Fruit fly (Drosophila melanogaster) whole organism, embryonic: Measurements from ENCODE around the gene Pgant35A.

Source experiments
- Adf1 ChIP-seq: fragments of 200-800 bp; sonication (Bioruptor generic); IDR thresholded peaks from 2 replicates; pipeline ENCODE4 v1.3.6; 2022; ENCODE audit warnings: missing biosample characterization, missing genetic modification characterization
- B-H1 ChIP-seq: fragments of 200-800 bp; sonication (Bioruptor generic); IDR thresholded peaks from 3 replicates; pipeline ENCODE4 v1.3.6; 2022; ENCODE audit warnings: missing biosample characterization, missing genetic modification characterization
- Blimp-1 ChIP-seq: fragments of 200-800 bp; sonication (Bioruptor generic); optimal IDR thresholded peaks from 3 replicates; lab custom pipeline; 2018; ENCODE audit warnings: missing biosample characterization, missing genetic modification characterization, mild to moderate bottlenecking, moderate library complexity, missing genetic modification reagents
- CG10565 ChIP-seq: fragments of 200-800 bp; sonication (Bioruptor generic); optimal IDR thresholded peaks from 3 replicates; lab custom pipeline; 2016; ENCODE audit warnings: missing biosample characterization, mild to moderate bottlenecking, missing genetic modification characterization
- CG13287 ChIP-seq: fragments of 200-800 bp; sonication (Bioruptor generic); IDR thresholded peaks from 2 replicates; pipeline ENCODE4 v1.3.6; 2022; ENCODE audit warnings: missing biosample characterization, missing genetic modification characterization; ENCODE audit not compliant: partially characterized antibody
- CG13424 ChIP-seq: fragments of 200-800 bp; sonication (Bioruptor generic); optimal IDR thresholded peaks from 2 replicates; lab custom pipeline; 2019; ENCODE audit warnings: missing biosample characterization, mild to moderate bottlenecking, missing genetic modification characterization, moderate library complexity
- CG13894 ChIP-seq: fragments of 200-800 bp; sonication (Bioruptor generic); optimal IDR thresholded peaks from 3 replicates; lab custom pipeline; 2018; ENCODE audit warnings: missing biosample characterization, mild to moderate bottlenecking, missing genetic modification characterization, moderate library complexity
- CG14860 ChIP-seq: fragments of 200-800 bp; sonication (Bioruptor generic); IDR thresholded peaks from 3 replicates; pipeline ENCODE4 v1.3.6; 2022; ENCODE audit warnings: missing biosample characterization, missing genetic modification characterization; ENCODE audit not compliant: partially characterized antibody
- CG15073 ChIP-seq: fragments of 200-800 bp; sonication (Bioruptor generic); optimal IDR thresholded peaks from 2 replicates; lab custom pipeline; 2016; ENCODE audit warnings: missing biosample characterization, missing genetic modification characterization
- CG1529 ChIP-seq: fragments of 200-800 bp; sonication (Bioruptor generic); optimal IDR thresholded peaks from 3 replicates; lab custom pipeline; 2018; ENCODE audit warnings: missing biosample characterization, missing genetic modification characterization
- CG16813 ChIP-seq: fragments of 200-800 bp; sonication (Bioruptor generic); IDR thresholded peaks from 3 replicates; pipeline ENCODE4 v1.3.6; 2022; ENCODE audit warnings: missing biosample characterization, missing genetic modification characterization; ENCODE audit not compliant: partially characterized antibody
- CG17829 ChIP-seq: fragments of 200-800 bp; optimal IDR thresholded peaks from 2 replicates; lab custom pipeline; 2019; ENCODE audit warnings: missing biosample characterization, mild to moderate bottlenecking, missing genetic modification characterization, moderate library complexity
- CG2199 ChIP-seq: fragments of 200-800 bp; sonication (Bioruptor generic); IDR thresholded peaks from 3 replicates; pipeline ENCODE4 v1.3.6; 2022; ENCODE audit warnings: missing biosample characterization, missing genetic modification characterization
- CG2889 ChIP-seq: fragments of 200-800 bp; sonication (Bioruptor generic); IDR thresholded peaks from 3 replicates; pipeline ENCODE4 v1.3.6; 2022; ENCODE audit warnings: missing biosample characterization, missing genetic modification characterization
- CG30403 ChIP-seq: fragments of 200-800 bp; sonication (Bioruptor generic); optimal IDR thresholded peaks from 3 replicates; lab custom pipeline; 2016; ENCODE audit warnings: missing biosample characterization, missing genetic modification characterization
- CG32532 ChIP-seq: fragments of 200-800 bp; sonication (Bioruptor generic); IDR thresholded peaks from 2 replicates; pipeline ENCODE4 v1.3.6; 2022; ENCODE audit warnings: missing biosample characterization, missing genetic modification characterization
- CG33557 ChIP-seq: fragments of 200-800 bp; sonication (Bioruptor generic); optimal IDR thresholded peaks from 2 replicates; lab custom pipeline; 2019; ENCODE audit warnings: missing biosample characterization, mild to moderate bottlenecking, missing genetic modification characterization, moderate library complexity
- CG4282 ChIP-seq: fragments of 200-800 bp; sonication (Bioruptor generic); optimal IDR thresholded peaks from 2 replicates; lab custom pipeline; 2016; ENCODE audit warnings: missing biosample characterization, missing genetic modification characterization
- CG43689 ChIP-seq: fragments of 200-800 bp; sonication (Bioruptor generic); IDR thresholded peaks from 2 replicates; pipeline ENCODE4 v1.3.6; 2022; ENCODE audit warnings: missing biosample characterization, missing genetic modification characterization
- CG4617 ChIP-seq: fragments of 200-800 bp; sonication (Bioruptor generic); optimal IDR thresholded peaks from 3 replicates; lab custom pipeline; 2016; ENCODE audit warnings: missing biosample characterization, missing genetic modification characterization, borderline replicate concordance
- CG9932 ChIP-seq: fragments of 200-800 bp; sonication (Bioruptor generic); IDR thresholded peaks from 2 replicates; pipeline ENCODE4 v1.3.6; 2022; ENCODE audit warnings: missing biosample characterization, missing genetic modification characterization
- Eip74EF ChIP-seq, 2 experiments: fragments of 200-800 bp in 1 of 2; fragments of >200 bp in 1 of 2; sonication (Bioruptor generic) in 1 of 2; optimal IDR thresholded peaks; 2 replicates each; lab custom pipeline; 2017 to 2019; ENCODE audit warnings: missing biosample characterization in 2 of 2, missing genetic modification characterization in 2 of 2, mild to moderate bottlenecking in 1 of 2, moderate library complexity in 1 of 2
- Hr78 ChIP-seq, 2 experiments: fragments of 200-800 bp in 1 of 2; fragments of >200 bp in 1 of 2; sonication (Bioruptor generic) in 1 of 2; optimal IDR thresholded peaks; 2 replicates each; lab custom pipeline; 2017 to 2019; ENCODE audit warnings: missing biosample characterization in 2 of 2, missing genetic modification characterization in 2 of 2, mild to moderate bottlenecking in 1 of 2, moderate library complexity in 1 of 2
- Med ChIP-seq: fragments of 200-800 bp; sonication (Bioruptor generic); peaks from one replicate; lab custom pipeline; 2016; ENCODE audit warnings: missing biosample characterization, missing genetic modification characterization, mild to moderate bottlenecking, inconsistent platforms, moderate library complexity
- Opbp ChIP-seq: fragments of 200-800 bp; sonication (Bioruptor generic); IDR thresholded peaks from 3 replicates; pipeline ENCODE4 v1.3.6; 2022; ENCODE audit warnings: missing biosample characterization, missing genetic modification characterization; ENCODE audit not compliant: partially characterized antibody
- Poxn ChIP-seq: fragments of 200-800 bp; sonication (Bioruptor generic); IDR thresholded peaks from 2 replicates; pipeline ENCODE4 v1.3.6; 2022; ENCODE audit warnings: missing biosample characterization, missing genetic modification characterization
- Rx ChIP-seq: fragments of 200-800 bp; sonication (Bioruptor generic); IDR thresholded peaks from 2 replicates; pipeline ENCODE4 v1.3.6; 2022; ENCODE audit warnings: missing biosample characterization, missing genetic modification characterization
- Six4 ChIP-seq: fragments of 200-800 bp; sonication (Bioruptor generic); optimal IDR thresholded peaks from 2 replicates; lab custom pipeline; 2016; ENCODE audit warnings: missing biosample characterization, missing genetic modification characterization
- Sox102F ChIP-seq: fragments of 200-800 bp; sonication (Bioruptor generic); optimal IDR thresholded peaks from 2 replicates; lab custom pipeline; 2018; ENCODE audit warnings: missing biosample characterization, mild to moderate bottlenecking, missing genetic modification characterization, moderate library complexity
- TFAM ChIP-seq: fragments of 200-800 bp; sonication (Bioruptor generic); optimal IDR thresholded peaks from 2 replicates; lab custom pipeline; 2017; ENCODE audit warnings: missing biosample characterization, missing genetic modification characterization, inconsistent platforms
- Tbp ChIP-seq: fragments of >200 bp; optimal IDR thresholded peaks from 2 replicates; lab custom pipeline; 2018; ENCODE audit warnings: missing biosample characterization, missing genetic modification characterization
- bab2 ChIP-seq: fragments of 200-800 bp; sonication (Bioruptor generic); optimal IDR thresholded peaks from 2 replicates; lab custom pipeline; 2016; ENCODE audit warnings: missing biosample characterization, missing genetic modification characterization
- br ChIP-seq: fragments of >200 bp; optimal IDR thresholded peaks from 2 replicates; lab custom pipeline; 2017
- chm ChIP-seq: fragments of 200-800 bp; sonication (Bioruptor generic); IDR thresholded peaks from 2 replicates; pipeline ENCODE4 v1.3.6; 2022; ENCODE audit warnings: missing biosample characterization, missing genetic modification characterization
- cwo ChIP-seq: fragments of 200-800 bp; sonication (Bioruptor generic); optimal IDR thresholded peaks from 3 replicates; lab custom pipeline; 2017; ENCODE audit warnings: missing biosample characterization, missing genetic modification characterization, mild to moderate bottlenecking, moderate library complexity, missing genetic modification reagents
- danr ChIP-seq: fragments of 200-800 bp; sonication (Bioruptor generic); IDR thresholded peaks from 2 replicates; pipeline ENCODE4 v1.3.6; 2022; ENCODE audit warnings: missing biosample characterization, missing genetic modification characterization
- dimm ChIP-seq: fragments of 200-800 bp; sonication (Bioruptor generic); IDR thresholded peaks from 2 replicates; pipeline ENCODE4 v1.3.6; 2022; ENCODE audit warnings: missing biosample characterization, missing genetic modification characterization
- eve ChIP-seq, 2 experiments: fragments of >200 bp; optimal IDR thresholded peaks; 2 replicates each; lab custom pipeline; 2017; ENCODE audit warnings: missing biosample characterization in 2 of 2, missing genetic modification characterization in 2 of 2
- gce ChIP-seq: fragments of 200-800 bp; sonication (Bioruptor generic); IDR thresholded peaks from 3 replicates; pipeline ENCODE4 v1.3.6; 2022; ENCODE audit warnings: missing biosample characterization, missing genetic modification characterization
- kni ChIP-seq: fragments of 200-800 bp; sonication (Bioruptor generic); optimal IDR thresholded peaks from 3 replicates; lab custom pipeline; 2017; ENCODE audit warnings: mild to moderate bottlenecking, missing biosample characterization, missing genetic modification reagents, missing genetic modification characterization
- peb ChIP-seq: fragments of 200-800 bp; sonication (Bioruptor generic); IDR thresholded peaks from 2 replicates; pipeline ENCODE4 v1.3.6; 2022; ENCODE audit warnings: missing biosample characterization, missing genetic modification characterization
- pzg ChIP-seq: fragments of 200-800 bp; sonication (Bioruptor generic); optimal IDR thresholded peaks from 3 replicates; lab custom pipeline; 2018; ENCODE audit warnings: missing biosample characterization, mild to moderate bottlenecking, missing genetic modification characterization, moderate library complexity
- repo ChIP-seq: fragments of 200-800 bp; sonication (Bioruptor generic); optimal IDR thresholded peaks from 2 replicates; lab custom pipeline; 2016; ENCODE audit warnings: missing biosample characterization, missing genetic modification characterization
- sqz ChIP-seq: fragments of 200-800 bp; sonication (Bioruptor generic); optimal IDR thresholded peaks from 3 replicates; lab custom pipeline; 2018; ENCODE audit warnings: missing biosample characterization, mild to moderate bottlenecking, missing genetic modification characterization
- stwl ChIP-seq: fragments of 200-800 bp; sonication (Bioruptor generic); optimal IDR thresholded peaks from 3 replicates; lab custom pipeline; 2018; ENCODE audit warnings: missing biosample characterization, mild to moderate bottlenecking, missing genetic modification characterization, moderate library complexity
- tgo ChIP-seq: fragments of 200-800 bp; sonication (Bioruptor generic); IDR thresholded peaks from 3 replicates; pipeline ENCODE4 v1.3.6; 2022; ENCODE audit warnings: missing biosample characterization, missing genetic modification characterization
- trh ChIP-seq: fragments of 200-800 bp; sonication (Bioruptor generic); optimal IDR thresholded peaks from 2 replicates; lab custom pipeline; 2016; ENCODE audit warnings: missing biosample characterization, missing genetic modification characterization
- tup ChIP-seq: fragments of 200-800 bp; sonication (Bioruptor generic); optimal IDR thresholded peaks from 2 replicates; lab custom pipeline; 2016; ENCODE audit warnings: missing biosample characterization, mild to moderate bottlenecking, missing genetic modification characterization, moderate library complexity
- wek ChIP-seq: fragments of 200-800 bp; sonication (Bioruptor generic); optimal IDR thresholded peaks from 3 replicates; lab custom pipeline; 2018; ENCODE audit warnings: missing biosample characterization, mild to moderate bottlenecking, missing genetic modification characterization, moderate library complexity

The Pgant35A gene

dm6 chr2L:14356793-14357372 lies 2.2 kb upstream of the Pgant35A start (continued):
- TF ChIP-seq pzg (GFP tag; lab: Kevin White, UChicago) = no peak
- no peak for TF ChIP-seq Eip74EF (GFP tag; optimal IDR thresholded peaks at IDR 0.05; lab: Kevin White, UChicago)
- TF ChIP-seq sqz = peak; percentile 60
- TF ChIP-seq Rx = no peak
- TF ChIP-seq CG1529 = no peak
- no peak for TF ChIP-seq trh
- no peak for TF ChIP-seq Sox102F (GFP tag; lab: Kevin White, UChicago)
- no peak for TF ChIP-seq gce
- no peak for TF ChIP-seq dimm (GFP tag; lab: Robert Waterston, UW)
- TF ChIP-seq kni (GFP tag; lab: Kevin White, UChicago) = peak; percentile 49
- no peak for TF ChIP-seq CG4617 (GFP tag; lab: Kevin White, UChicago)
- TF ChIP-seq danr (GFP tag; lab: Robert Waterston, UW) = no peak
- peak; percentile 76 for TF ChIP-seq Med (GFP tag; lab: Kevin White, UChicago)
- TF ChIP-seq tgo = no peak
- TF ChIP-seq CG4282 (GFP tag; lab: Kevin White, UChicago) = no peak
- TF ChIP-seq Hr78 (GFP tag; optimal IDR thresholded peaks at IDR 0.05; lab: Kevin White, UChicago) = peak in 1 of 2 experiments; percentile 91
- TF ChIP-seq chm (GFP tag; lab: Robert Waterston, UW) = 0 out of 2 replicates have a peak, but pooled peaks have one; percentile 62
- TF ChIP-seq bab2 (GFP tag; lab: Kevin White, UChicago) = no peak
- TF ChIP-seq peb (GFP tag; lab: Robert Waterston, UW) = no peak
- peak; percentile 12 for TF ChIP-seq Blimp-1 (GFP tag; lab: Kevin White, UChicago)
- no peak for TF ChIP-seq CG33557 (GFP tag; lab: Kevin White, UChicago)
- no peak for TF ChIP-seq CG9932 (GFP tag; lab: Robert Waterston, UW)
- no peak for TF ChIP-seq CG2199 (GFP tag; lab: Robert Waterston, UW)

- TF ChIP-seq stwl (no peak), CG32532 (GFP tag; lab: Robert Waterston, UW) (no peak), repo (no peak), CG13287 (GFP tag; lab: Robert Waterston, UW) (no peak), CG43689 (GFP tag; lab: Robert Waterston, UW) (no peak), cwo (GFP tag; lab: Kevin White, UChicago) (no peak), CG16813 (no peak), wek (GFP tag; lab: Kevin White, UChicago) (no peak), TFAM (GFP tag; lab: Kevin White, UChicago) (no peak)
Measured at dm6 chr2L:14361281-14361680, 2.2 kb downstream of the Pgant35A start.

- TF ChIP-seq B-H1 (peak; percentile 73; the same call in 2 of the 3 replicates), eve (GFP tag; optimal IDR thresholded peaks at IDR 0.05; lab: Kevin White, UChicago) (no peak), Tbp (GFP tag; lab: Kevin White, UChicago) (no peak), Opbp (GFP tag; lab: Robert Waterston, UW) (no peak), CG15073 (GFP tag; lab: Kevin White, UChicago) (no peak), Poxn (0 out of 2 replicates have a peak, but pooled peaks have one; percentile 19), Six4 (peak; percentile 74), CG2889 (GFP tag; lab: Robert Waterston, UW) (peak; percentile 53; the same call in 1 of the 3 replicates), CG30403 (GFP tag; lab: Kevin White, UChicago) (peak; percentile 78), CG14860 (GFP tag; lab: Robert Waterston, UW) (no peak), br (lab: Kevin White, UChicago) (no peak), CG13894 (tag; lab: Kevin White, UChicago) (peak; percentile 67), CG10565 (GFP tag; lab: Kevin White, UChicago) (no peak), tup (no peak), CG4617 (GFP tag; lab: Kevin White, UChicago) (peak; percentile 60), CG17829 (tag; lab: Kevin White, UChicago) (peak; percentile 88), CG13424 (tag; lab: Kevin White, UChicago) (peak; percentile 86), Adf1 (GFP tag; lab: Robert Waterston, UW) (peak; percentile 32)
Measured at dm6 chr2L:14361736-14362180, 2.7 kb downstream of the Pgant35A start, which contains the start of gene spel1. Gene spel1 (plus strand): TSS chr2L:14362069.
